Worm (Caenorhabditis elegans): ENCODE data around the gene F17E9.18.

DNA sequence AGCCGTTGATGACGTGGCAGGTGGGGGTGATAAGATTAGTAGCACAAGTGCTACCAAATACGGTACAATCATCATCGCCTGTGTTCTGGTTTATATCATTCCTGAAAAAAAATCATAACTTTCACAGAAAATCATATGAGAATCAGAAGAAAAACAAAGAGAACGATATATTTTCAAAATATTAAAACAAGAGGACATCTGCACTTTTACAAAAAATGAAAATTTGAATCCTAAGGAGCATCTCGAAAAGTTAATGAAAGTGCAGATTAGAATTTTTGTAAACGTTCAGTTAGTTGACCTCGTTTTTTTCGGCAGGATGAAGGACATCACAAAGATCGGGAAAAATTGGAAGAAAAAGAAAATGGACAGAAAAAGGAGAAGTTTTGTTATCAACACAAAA is 34.1 kb downstream of the F17E9.18 start, which contains the start of gene F35H10.10:
- TF ChIP-seq F52B5.7 (tag; optimal IDR thresholded peaks at IDR 0.05) (no peak), sea-2 (GFP tag; IDR thresholded peaks at IDR 0.05) (no peak), hsf-1 (GFP tag; IDR thresholded peaks at IDR 0.05) (no peak), unc-62 (GFP tag; optimal IDR thresholded peaks at IDR 0.05) (no peak), ztf-25 (GFP tag; IDR thresholded peaks at IDR 0.05) (no peak), pbrm-1 (GFP tag; IDR thresholded peaks at IDR 0.05) (no peak), nhr-80 (tag; optimal IDR thresholded peaks at IDR 0.05) (no peak)

Measured in whole organism, young adult.